Fruit fly (Drosophila melanogaster) whole organism, adult: ENCODE measurements around the gene CG43059.

Experiments
- CG11617 ChIP-seq: fragments of 200-800 bp; sonication (Bioruptor generic); optimal IDR thresholded peaks from 2 replicates; lab custom pipeline; 2017; ENCODE audit warnings: mild to moderate bottlenecking, missing biosample characterization, missing genetic modification reagents, missing genetic modification characterization
- CG12768 ChIP-seq: fragments of 200-800 bp; sonication (Bioruptor generic); optimal IDR thresholded peaks from 2 replicates; lab custom pipeline; 2017; ENCODE audit warnings: missing biosample characterization, missing genetic modification characterization, mild to moderate bottlenecking, moderate library complexity, missing genetic modification reagents
- CG14711 ChIP-seq: fragments of 200-800 bp; sonication (Bioruptor generic); optimal IDR thresholded peaks from 2 replicates; lab custom pipeline; 2018; ENCODE audit warnings: missing biosample characterization, mild to moderate bottlenecking, missing genetic modification characterization, moderate library complexity
- CG1620 ChIP-seq: fragments of 200-800 bp; sonication (Bioruptor generic); optimal IDR thresholded peaks from 2 replicates; lab custom pipeline; 2016; ENCODE audit warnings: missing biosample characterization, missing genetic modification characterization
- CG33017 ChIP-seq: fragments of 200-800 bp; sonication (Bioruptor generic); optimal IDR thresholded peaks from 2 replicates; lab custom pipeline; 2018; ENCODE audit warnings: missing biosample characterization, mild to moderate bottlenecking, missing genetic modification characterization, moderate library complexity
- CG5204 ChIP-seq: fragments of 200-800 bp; sonication (Bioruptor generic); optimal IDR thresholded peaks from 2 replicates; lab custom pipeline; 2016; ENCODE audit warnings: missing biosample characterization, missing genetic modification characterization
- CG7045 ChIP-seq: fragments of 200-800 bp; sonication (Bioruptor generic); optimal IDR thresholded peaks from 2 replicates; lab custom pipeline; 2017; ENCODE audit warnings: missing biosample characterization, mild to moderate bottlenecking, missing genetic modification characterization
- CG7101 ChIP-seq: fragments of 200-800 bp; sonication (Bioruptor generic); optimal IDR thresholded peaks from 2 replicates; lab custom pipeline; 2018; ENCODE audit warnings: missing biosample characterization, mild to moderate bottlenecking, missing genetic modification characterization, moderate library complexity
- Clk ChIP-seq: fragments of 200-800 bp; sonication (Bioruptor generic); optimal IDR thresholded peaks from 2 replicates; lab custom pipeline; 2017; ENCODE audit warnings: missing biosample characterization, missing genetic modification characterization
- Crg-1 ChIP-seq: fragments of 200-800 bp; sonication (Bioruptor generic); optimal IDR thresholded peaks from 2 replicates; lab custom pipeline; 2016; ENCODE audit warnings: missing biosample characterization, missing genetic modification characterization
- Hr96 ChIP-seq: fragments of 200-800 bp; sonication (Bioruptor generic); optimal IDR thresholded peaks from 2 replicates; lab custom pipeline; 2016; ENCODE audit warnings: missing biosample characterization, missing genetic modification characterization
- Mnt ChIP-seq: fragments of 200-800 bp; sonication (Bioruptor generic); optimal IDR thresholded peaks from 2 replicates; lab custom pipeline; 2016; ENCODE audit warnings: missing biosample characterization, mild to moderate bottlenecking, missing genetic modification characterization
- bab1 ChIP-seq: fragments of 200-800 bp; sonication (Bioruptor generic); optimal IDR thresholded peaks from 3 replicates; lab custom pipeline; 2019; ENCODE audit warnings: missing biosample characterization, mild to moderate bottlenecking, missing genetic modification characterization, moderate library complexity
- cic ChIP-seq: fragments of 200-800 bp; sonication (Bioruptor generic); optimal IDR thresholded peaks from 2 replicates; lab custom pipeline; 2017; ENCODE audit warnings: missing biosample characterization, mild to moderate bottlenecking, missing genetic modification characterization, moderate library complexity
- cnc ChIP-seq, 2 experiments: fragments of >200 bp; optimal IDR thresholded peaks; 2 replicates each; lab custom pipeline; 2017
- kay ChIP-seq: fragments of 200-800 bp; sonication (Bioruptor generic); peaks from one replicate; lab custom pipeline; 2016; ENCODE audit warnings: missing biosample characterization, missing genetic modification characterization, borderline replicate concordance
- ovo ChIP-seq: fragments of 200-800 bp; sonication (Bioruptor generic); optimal IDR thresholded peaks from 2 replicates; lab custom pipeline; 2016; ENCODE audit warnings: missing biosample characterization, missing genetic modification characterization
- pad ChIP-seq: fragments of 200-800 bp; sonication (Bioruptor generic); optimal IDR thresholded peaks from 3 replicates; lab custom pipeline; 2017; ENCODE audit warnings: missing biosample characterization, missing genetic modification characterization, mild to moderate bottlenecking, moderate library complexity, missing genetic modification reagents
- tj ChIP-seq: fragments of 200-800 bp; sonication (Bioruptor generic); optimal IDR thresholded peaks from 3 replicates; lab custom pipeline; 2017; ENCODE audit warnings: missing biosample characterization, mild to moderate bottlenecking, missing genetic modification characterization, moderate library complexity
- toe ChIP-seq: fragments of 200-800 bp; sonication (Bioruptor generic); optimal IDR thresholded peaks from 2 replicates; lab custom pipeline; 2016; ENCODE audit warnings: missing biosample characterization, missing genetic modification characterization

CG43059 gene

dm6 chr3L:8329005-8329404 is 10.2 kb upstream of the CG43059 start:
- TF ChIP-seq cic (no peak), Crg-1 (GFP tag; lab: Kevin White, UChicago) (no peak), toe (GFP tag; lab: Kevin White, UChicago) (no peak), CG11617 (GFP tag; lab: Kevin White, UChicago) (no peak), ovo (GFP tag; lab: Kevin White, UChicago) (no peak), CG12768 (GFP tag; lab: Kevin White, UChicago) (no peak)

- TF ChIP-seq ovo (GFP tag; lab: Kevin White, UChicago) (no peak), CG7045 (GFP tag; lab: Kevin White, UChicago) (no peak)
These were observed 9.5 kb upstream of the CG43059 start, which contains the start of gene CG34462 for dm6 chr3L:8328283-8328682. TSS of gene CG34462 (plus strand) at chr3L:8328583.

dm6 chr3L:8325559-8325958 is 6.8 kb upstream of the CG43059 start, which contains the start of gene CG34461:
TSS of gene CG34461 (plus strand) at chr3L:8325859.
- TF ChIP-seq Mnt (GFP tag; lab: Kevin White, UChicago) (no peak), cic (no peak), CG11617 (GFP tag; lab: Kevin White, UChicago) (no peak), toe (GFP tag; lab: Kevin White, UChicago) (no peak), pad (GFP tag; lab: Kevin White, UChicago) (no peak)

- TF ChIP-seq pad (GFP tag; lab: Kevin White, UChicago) (no peak), CG7101 (tag; lab: Kevin White, UChicago) (no peak)
These were observed 5.1 kb upstream of the CG43059 start for dm6 chr3L:8323817-8324216.

- no peak for TF ChIP-seq Clk (GFP tag; lab: Kevin White, UChicago)
- TF ChIP-seq bab1 (GFP tag; lab: Kevin White, UChicago): no peak
- TF ChIP-seq Crg-1 (GFP tag; lab: Kevin White, UChicago): no peak
- TF ChIP-seq CG11617 (GFP tag; lab: Kevin White, UChicago): no peak
- no peak for TF ChIP-seq cic
- no peak for TF ChIP-seq CG1620 (GFP tag; lab: Kevin White, UChicago)
- TF ChIP-seq CG7101 (tag; lab: Kevin White, UChicago): no peak
- TF ChIP-seq CG7045 (GFP tag; lab: Kevin White, UChicago): no peak
- TF ChIP-seq toe (GFP tag; lab: Kevin White, UChicago): no peak
- no peak for TF ChIP-seq CG33017 (tag; lab: Kevin White, UChicago)
- TF ChIP-seq Hr96 (GFP tag; lab: Kevin White, UChicago): no peak
- no peak for TF ChIP-seq ovo (GFP tag; lab: Kevin White, UChicago)
- no peak for TF ChIP-seq kay (GFP tag; lab: Kevin White, UChicago)
- no peak for TF ChIP-seq Mnt (GFP tag; lab: Kevin White, UChicago)
- TF ChIP-seq CG14711: no peak
- no peak for TF ChIP-seq cnc (optimal IDR thresholded peaks at IDR 0.05; lab: Kevin White, UChicago)
- no peak for TF ChIP-seq CG12768 (GFP tag; lab: Kevin White, UChicago)
- no peak for TF ChIP-seq CG5204 (GFP tag; lab: Kevin White, UChicago)
- no peak for TF ChIP-seq pad (GFP tag; lab: Kevin White, UChicago)
- no peak for TF ChIP-seq tj (GFP tag; lab: Kevin White, UChicago)
These were observed 1.5 kb upstream of the CG43059 start, which contains the start of gene CG13670 for dm6 chr3L:8320105-8320813. TSS of gene CG13670 (plus strand) at chr3L:8320763.

- peak; percentile 25 for TF ChIP-seq CG11617 (GFP tag; lab: Kevin White, UChicago)
- TF ChIP-seq toe (GFP tag; lab: Kevin White, UChicago): peak; percentile 50
- peak; percentile 51 for TF ChIP-seq Crg-1 (GFP tag; lab: Kevin White, UChicago)
- no peak for TF ChIP-seq CG12768 (GFP tag; lab: Kevin White, UChicago)
- TF ChIP-seq Mnt (GFP tag; lab: Kevin White, UChicago): peak; percentile 74
- TF ChIP-seq CG14711: peak; percentile 56
- TF ChIP-seq kay (GFP tag; lab: Kevin White, UChicago): peak; percentile 71
- peak; percentile 26 for TF ChIP-seq ovo (GFP tag; lab: Kevin White, UChicago)
- TF ChIP-seq cic: no peak
- no peak for TF ChIP-seq CG5204 (GFP tag; lab: Kevin White, UChicago)
- TF ChIP-seq CG1620 (GFP tag; lab: Kevin White, UChicago): peak; percentile 6
- TF ChIP-seq tj (GFP tag; lab: Kevin White, UChicago): peak; percentile 62
- TF ChIP-seq Clk (GFP tag; lab: Kevin White, UChicago): no peak
- TF ChIP-seq CG7045 (GFP tag; lab: Kevin White, UChicago): no peak
- TF ChIP-seq bab1 (GFP tag; lab: Kevin White, UChicago): peak; percentile 71
- peak; percentile 56 for TF ChIP-seq pad (GFP tag; lab: Kevin White, UChicago)
- TF ChIP-seq CG7101 (tag; lab: Kevin White, UChicago): peak; percentile 34
- TF ChIP-seq CG33017 (tag; lab: Kevin White, UChicago): peak; percentile 13
- peak; percentile 2 for TF ChIP-seq Hr96 (GFP tag; lab: Kevin White, UChicago)
- TF ChIP-seq cnc (optimal IDR thresholded peaks at IDR 0.05; lab: Kevin White, UChicago): no peak
These were observed 3.5 kb downstream of the CG43059 start, which contains the start of gene Cpsf6 for dm6 chr3L:8315141-8315816. TSS of gene Cpsf6 (minus strand) at chr3L:8315502.
